Worm (Caenorhabditis elegans) whole organism, mixed stage, embryonic: ENCODE measurements around the gene R09A8.9.

Experiments used
- M03D4.4 ChIP-seq: sonication (generic microtip); optimal IDR thresholded peaks from 2 replicates; lab custom pipeline; 2017; ENCODE audit warnings: mild to moderate bottlenecking, missing genetic modification characterization, missing compliant biosample characterization
- bed-3 ChIP-seq: fragments of 200-800 bp; sonication (Bioruptor generic); optimal IDR thresholded peaks from 3 replicates; lab custom pipeline; 2018; ENCODE audit warnings: mild to moderate bottlenecking, missing genetic modification characterization, moderate library complexity, missing compliant biosample characterization
- blmp-1 ChIP-seq: fragments of 150-350 bp; optimal IDR thresholded peaks from 2 replicates; lab custom pipeline; 2014; ENCODE audit warnings: missing biosample characterization, missing genetic modification characterization
- ceh-39 ChIP-seq: fragments of 150-350 bp; optimal IDR thresholded peaks from 2 replicates; lab custom pipeline; 2014; ENCODE audit warnings: missing biosample characterization, missing genetic modification characterization
- ceh-43 ChIP-seq: fragments of 200-800 bp; sonication (Bioruptor generic); optimal IDR thresholded peaks from 2 replicates; lab custom pipeline; 2018; ENCODE audit warnings: mild to moderate bottlenecking, missing genetic modification characterization, moderate library complexity, missing compliant biosample characterization
- ceh-83 ChIP-seq: fragments of 200-800 bp; sonication (Bioruptor generic); optimal IDR thresholded peaks from 2 replicates; lab custom pipeline; 2018; ENCODE audit warnings: mild to moderate bottlenecking, missing genetic modification characterization, missing compliant biosample characterization
- ces-1 ChIP-seq: fragments of 150-350 bp; optimal IDR thresholded peaks from 2 replicates; lab custom pipeline; 2014; ENCODE audit warnings: missing biosample characterization, missing genetic modification reagents, missing genetic modification characterization
- cnd-1 ChIP-seq: fragments of 200-800 bp; sonication (Bioruptor generic); optimal IDR thresholded peaks from 2 replicates; lab custom pipeline; 2018; ENCODE audit warnings: mild to moderate bottlenecking, missing genetic modification characterization, missing compliant biosample characterization
- elt-1 ChIP-seq: sonication (generic microtip); optimal IDR thresholded peaks from 2 replicates; lab custom pipeline; 2017; ENCODE audit warnings: missing genetic modification characterization, mild to moderate bottlenecking, missing compliant biosample characterization, antibody characterized with exemption, moderate library complexity, borderline replicate concordance; ENCODE audit not compliant: insufficient read depth
- elt-3 ChIP-seq: fragments of 150-350 bp; optimal IDR thresholded peaks from 2 replicates; lab custom pipeline; 2014; ENCODE audit warnings: missing biosample characterization, missing genetic modification characterization
- flh-1 ChIP-seq: fragments of 200-800 bp; sonication (Bioruptor generic); optimal IDR thresholded peaks from 2 replicates; lab custom pipeline; 2018; ENCODE audit warnings: mild to moderate bottlenecking, missing genetic modification characterization, moderate library complexity, missing compliant biosample characterization
- hlh-1 ChIP-seq: fragments of 150-350 bp; optimal IDR thresholded peaks from 2 replicates; lab custom pipeline; 2014; ENCODE audit warnings: missing biosample characterization, missing genetic modification reagents, missing genetic modification characterization
- lin-13 ChIP-seq: fragments of 150-350 bp; optimal IDR thresholded peaks from 2 replicates; lab custom pipeline; 2014; ENCODE audit warnings: missing biosample characterization, missing genetic modification characterization
- lin-32 ChIP-seq: fragments of 200-800 bp; sonication (Bioruptor generic); optimal IDR thresholded peaks from 2 replicates; lab custom pipeline; 2018; ENCODE audit warnings: mild to moderate bottlenecking, missing genetic modification characterization, missing compliant biosample characterization
- lsy-2 ChIP-seq: fragments of 150-350 bp; optimal IDR thresholded peaks from 2 replicates; lab custom pipeline; 2014; ENCODE audit warnings: missing biosample characterization, missing genetic modification characterization
- mab-5 ChIP-seq: fragments of 150-350 bp; optimal IDR thresholded peaks from 2 replicates; lab custom pipeline; 2014; ENCODE audit warnings: missing biosample characterization, missing genetic modification characterization
- mls-2 ChIP-seq: sonication (generic microtip); optimal IDR thresholded peaks from 2 replicates; lab custom pipeline; 2016; ENCODE audit warnings: mild to moderate bottlenecking, missing genetic modification characterization, moderate library complexity, missing compliant biosample characterization
- nhr-12 ChIP-seq: fragments of 150-350 bp; optimal IDR thresholded peaks from 2 replicates; lab custom pipeline; 2014; ENCODE audit warnings: missing biosample characterization, missing genetic modification characterization
- nhr-237 ChIP-seq: fragments of 150-350 bp; optimal IDR thresholded peaks from 2 replicates; lab custom pipeline; 2014; ENCODE audit warnings: missing biosample characterization, missing genetic modification characterization
- nhr-28 ChIP-seq: fragments of 150-350 bp; optimal IDR thresholded peaks from 2 replicates; lab custom pipeline; 2014; ENCODE audit warnings: missing biosample characterization, missing genetic modification characterization
- nhr-76 ChIP-seq: sonication (generic microtip); optimal IDR thresholded peaks from 2 replicates; lab custom pipeline; 2017; ENCODE audit warnings: missing biosample characterization, missing genetic modification characterization
- sem-2 ChIP-seq: fragments of 200-800 bp; sonication (Bioruptor generic); optimal IDR thresholded peaks from 2 replicates; lab custom pipeline; 2018; ENCODE audit warnings: mild to moderate bottlenecking, missing genetic modification characterization, missing compliant biosample characterization
- snpc-4 ChIP-seq: fragments of 150-350 bp; optimal IDR thresholded peaks from 2 replicates; lab custom pipeline; 2014; ENCODE audit warnings: missing biosample characterization, missing genetic modification characterization
- sptf-1 ChIP-seq: sonication (generic microtip); optimal IDR thresholded peaks from 2 replicates; lab custom pipeline; 2017; ENCODE audit warnings: mild to moderate bottlenecking, missing genetic modification characterization, moderate library complexity, missing compliant biosample characterization
- unc-120 ChIP-seq: sonication (generic microtip); optimal IDR thresholded peaks from 2 replicates; lab custom pipeline; 2017; ENCODE audit warnings: missing genetic modification characterization, missing compliant biosample characterization; ENCODE audit not compliant: poor library complexity, severe bottlenecking
- unc-39 ChIP-seq: fragments of 150-350 bp; optimal IDR thresholded peaks from 2 replicates; lab custom pipeline; 2014; ENCODE audit warnings: missing biosample characterization, missing genetic modification characterization
- unc-62 ChIP-seq: fragments of 150-350 bp; optimal IDR thresholded peaks from 2 replicates; lab custom pipeline; 2014; ENCODE audit warnings: missing biosample characterization, missing genetic modification reagents, missing genetic modification characterization
- zip-8 ChIP-seq: fragments of 150-350 bp; optimal IDR thresholded peaks from 2 replicates; lab custom pipeline; 2014; ENCODE audit warnings: missing biosample characterization, missing genetic modification characterization
- ztf-11 ChIP-seq: fragments of 150-350 bp; optimal IDR thresholded peaks from 2 replicates; lab custom pipeline; 2014; ENCODE audit warnings: missing biosample characterization, missing genetic modification characterization

The R09A8.9 gene

DNA sequence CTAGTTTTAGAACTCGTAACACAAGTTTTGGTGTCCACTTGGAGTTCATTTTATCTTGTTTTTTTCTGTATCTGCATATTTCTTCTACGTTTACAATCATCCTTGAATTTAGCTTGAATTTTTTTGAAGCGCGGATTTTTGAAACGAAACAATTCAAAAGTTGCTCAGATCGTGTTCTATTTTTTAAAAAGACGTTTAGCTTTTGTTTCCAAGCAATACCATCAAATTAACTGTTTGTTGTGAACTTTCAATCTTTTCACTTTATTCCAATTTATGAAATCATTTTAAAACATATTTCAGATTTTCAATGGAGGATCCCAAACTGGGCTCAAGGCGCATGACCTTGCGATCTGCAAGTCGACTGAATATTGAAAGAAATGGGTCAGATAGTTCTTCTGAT, 15.4 kb downstream of the R09A8.9 start, which contains the start of gene R09A8.2:
Gene R09A8.2, plus strand, starts transcription at position 301 of the 400 bp plus-strand sequence.
- TF ChIP-seq sem-2 (no peak), ztf-11 (tag; lab: Kevin White, UChicago) (no peak), nhr-237 (tag; lab: Kevin White, UChicago) (no peak), ceh-43 (no peak), mab-5 (tag; lab: Kevin White, UChicago) (no peak), flh-1 (GFP tag; lab: Kevin White, UChicago) (no peak), cnd-1 (no peak), nhr-12 (tag; lab: Kevin White, UChicago) (no peak), nhr-28 (tag; lab: Kevin White, UChicago) (no peak), snpc-4 (tag; lab: Kevin White, UChicago) (no peak), lin-13 (tag; lab: Kevin White, UChicago) (no peak)

ce11 chrX:12620310-12620709, 16.6 kb downstream of the R09A8.9 start:
- no peak for TF ChIP-seq lin-32 (GFP tag; lab: Kevin White, UChicago)
- TF ChIP-seq ztf-11 (tag; lab: Kevin White, UChicago) = no peak
- no peak for TF ChIP-seq ces-1
- no peak for TF ChIP-seq elt-3 (tag; lab: Kevin White, UChicago)
- TF ChIP-seq nhr-237 (tag; lab: Kevin White, UChicago) = no peak
- no peak for TF ChIP-seq nhr-76 (tag; lab: Kevin White, UChicago)
- TF ChIP-seq mab-5 (tag; lab: Kevin White, UChicago) = no peak
- TF ChIP-seq hlh-1 (tag; lab: Kevin White, UChicago) = no peak
- no peak for TF ChIP-seq mls-2
- no peak for TF ChIP-seq zip-8
- TF ChIP-seq sptf-1 (tag; lab: Kevin White, UChicago) = no peak
- no peak for TF ChIP-seq bed-3
- TF ChIP-seq snpc-4 (tag; lab: Kevin White, UChicago) = no peak

- TF ChIP-seq mls-2 (no peak), lsy-2 (tag; lab: Kevin White, UChicago) (no peak), nhr-28 (tag; lab: Kevin White, UChicago) (no peak), unc-120 (no peak), lin-13 (tag; lab: Kevin White, UChicago) (no peak), unc-62 (GFP tag; lab: Kevin White, UChicago) (no peak), hlh-1 (tag; lab: Kevin White, UChicago) (no peak), sem-2 (no peak), ceh-39 (tag; lab: Kevin White, UChicago) (no peak), snpc-4 (tag; lab: Kevin White, UChicago) (no peak)
- TF ChIP-seq, all 35 proteins: peak for 0
Measured at ce11 chrX:12627797-12628196, 24.1 kb downstream of the R09A8.9 start.

- TF ChIP-seq sem-2 (peak; percentile 9), elt-1 (tag; lab: Kevin White, UChicago) (no peak), flh-1 (GFP tag; lab: Kevin White, UChicago) (no peak), blmp-1 (tag; lab: Kevin White, UChicago) (no peak), ztf-11 (tag; lab: Kevin White, UChicago) (no peak), unc-39 (tag; lab: Kevin White, UChicago) (no peak), ceh-83 (GFP tag; lab: Kevin White, UChicago) (no peak), ceh-43 (no peak), unc-62 (GFP tag; lab: Kevin White, UChicago) (no peak), mls-2 (peak; percentile 16), M03D4.4 (tag; lab: Kevin White, UChicago) (peak; percentile 8), hlh-1 (tag; lab: Kevin White, UChicago) (no peak), ces-1 (peak; percentile 66), sptf-1 (tag; lab: Kevin White, UChicago) (peak; percentile 38)
- TF ChIP-seq, all 35 proteins: peak for 5
Measured at ce11 chrX:12629257-12629656, 25.5 kb downstream of the R09A8.9 start.

ce11 chrX:12630005-12630404, 26.3 kb downstream of the R09A8.9 start:
- TF ChIP-seq blmp-1 (tag; lab: Kevin White, UChicago) = no peak
- TF ChIP-seq cnd-1 = no peak
- TF ChIP-seq mab-5 (tag; lab: Kevin White, UChicago) = no peak
- no peak for TF ChIP-seq ceh-83 (GFP tag; lab: Kevin White, UChicago)
- TF ChIP-seq nhr-12 (tag; lab: Kevin White, UChicago) = no peak
- TF ChIP-seq nhr-76 (tag; lab: Kevin White, UChicago) = no peak
- no peak for TF ChIP-seq zip-8
- no peak for TF ChIP-seq sptf-1 (tag; lab: Kevin White, UChicago)
- TF ChIP-seq unc-120 = no peak
- no peak for TF ChIP-seq ztf-11 (tag; lab: Kevin White, UChicago)
- TF ChIP-seq unc-62 (GFP tag; lab: Kevin White, UChicago) = no peak
- no peak for TF ChIP-seq snpc-4 (tag; lab: Kevin White, UChicago)
- TF ChIP-seq nhr-237 (tag; lab: Kevin White, UChicago) = no peak
- TF ChIP-seq ceh-43 = no peak
- TF ChIP-seq elt-1 (tag; lab: Kevin White, UChicago) = no peak
